Worm (Caenorhabditis elegans) whole organism, mixed stage, embryonic: Measurements from ENCODE around the gene brf-1.

Source experiments
- bed-3 ChIP-seq: fragments of 200-800 bp; sonication (Bioruptor generic); optimal IDR thresholded peaks from 3 replicates; lab custom pipeline; 2018; ENCODE audit warnings: mild to moderate bottlenecking, missing genetic modification characterization, moderate library complexity, missing compliant biosample characterization
- ceh-39 ChIP-seq: fragments of 150-350 bp; optimal IDR thresholded peaks from 2 replicates; lab custom pipeline; 2014; ENCODE audit warnings: missing biosample characterization, missing genetic modification characterization
- ceh-83 ChIP-seq: fragments of 200-800 bp; sonication (Bioruptor generic); optimal IDR thresholded peaks from 2 replicates; lab custom pipeline; 2018; ENCODE audit warnings: mild to moderate bottlenecking, missing genetic modification characterization, missing compliant biosample characterization
- cnd-1 ChIP-seq: fragments of 200-800 bp; sonication (Bioruptor generic); optimal IDR thresholded peaks from 2 replicates; lab custom pipeline; 2018; ENCODE audit warnings: mild to moderate bottlenecking, missing genetic modification characterization, missing compliant biosample characterization
- drap-1 ChIP-seq: fragments of 200-800 bp; sonication (Bioruptor generic); optimal IDR thresholded peaks from 3 replicates; lab custom pipeline; 2018; ENCODE audit warnings: mild to moderate bottlenecking, missing genetic modification characterization, missing compliant biosample characterization
- ham-2 ChIP-seq: fragments of 200-800 bp; sonication (Bioruptor generic); optimal IDR thresholded peaks from 2 replicates; lab custom pipeline; 2018; ENCODE audit warnings: mild to moderate bottlenecking, missing genetic modification characterization, missing compliant biosample characterization
- hlh-1 ChIP-seq: fragments of 150-350 bp; optimal IDR thresholded peaks from 2 replicates; lab custom pipeline; 2014; ENCODE audit warnings: missing biosample characterization, missing genetic modification reagents, missing genetic modification characterization
- lsy-2 ChIP-seq: fragments of 150-350 bp; optimal IDR thresholded peaks from 2 replicates; lab custom pipeline; 2014; ENCODE audit warnings: missing biosample characterization, missing genetic modification characterization
- sptf-1 ChIP-seq: sonication (generic microtip); optimal IDR thresholded peaks from 2 replicates; lab custom pipeline; 2017; ENCODE audit warnings: mild to moderate bottlenecking, missing genetic modification characterization, moderate library complexity, missing compliant biosample characterization
- unc-120 ChIP-seq: sonication (generic microtip); optimal IDR thresholded peaks from 2 replicates; lab custom pipeline; 2017; ENCODE audit warnings: missing genetic modification characterization, missing compliant biosample characterization; ENCODE audit not compliant: poor library complexity, severe bottlenecking
- unc-39 ChIP-seq: fragments of 150-350 bp; optimal IDR thresholded peaks from 2 replicates; lab custom pipeline; 2014; ENCODE audit warnings: missing biosample characterization, missing genetic modification characterization
- unc-62 ChIP-seq: fragments of 150-350 bp; optimal IDR thresholded peaks from 2 replicates; lab custom pipeline; 2014; ENCODE audit warnings: missing biosample characterization, missing genetic modification reagents, missing genetic modification characterization

The brf-1 gene

DNA sequence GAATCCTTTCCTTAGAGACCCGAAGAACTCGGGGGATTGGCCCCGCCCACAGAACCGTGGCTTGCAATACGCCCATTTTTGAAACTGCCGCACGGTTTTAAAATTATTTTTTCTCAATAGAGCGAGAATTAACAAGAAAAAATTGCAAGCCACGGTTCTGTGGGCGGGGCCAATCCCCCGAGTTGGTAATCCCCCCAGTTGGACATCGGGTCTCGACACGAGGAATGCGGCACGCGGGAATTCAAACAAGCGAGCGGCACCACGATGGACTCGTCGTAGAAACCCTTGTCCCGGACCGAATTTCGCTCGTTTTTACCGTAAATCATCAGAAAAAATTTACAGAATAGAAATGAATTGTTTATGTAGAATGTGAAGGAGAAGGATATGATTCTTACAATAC, 47.4 kb downstream of the brf-1 start:
- TF ChIP-seq sptf-1 (tag; lab: Kevin White, UChicago) (no peak), ham-2 (GFP tag; lab: Kevin White, UChicago) (no peak)
- TF ChIP-seq, all 35 proteins: peak for 0

DNA sequence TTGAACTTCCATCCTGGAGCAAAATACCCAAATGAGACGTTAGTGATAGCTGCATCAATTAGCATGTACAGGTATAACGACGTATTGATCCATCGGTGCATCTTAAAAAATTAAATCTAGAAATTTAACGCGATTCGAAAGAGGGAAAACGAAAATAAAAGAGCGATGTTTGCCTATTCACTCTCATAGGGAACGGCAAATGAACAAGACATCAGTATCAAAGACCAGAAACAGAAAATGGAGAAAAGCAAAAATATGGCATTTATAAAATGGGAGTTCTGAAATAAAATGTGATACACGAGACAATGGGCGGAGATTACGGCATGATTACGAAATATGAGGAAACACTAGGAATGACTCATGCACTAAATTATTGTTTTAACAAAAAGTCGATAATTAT, 50.7 kb downstream of the brf-1 start, which contains the start of gene haf-2:
haf-2 (minus strand) TSS at position 101 of the 400 bp plus-strand sequence.
- TF ChIP-seq cnd-1: no peak
- TF ChIP-seq drap-1 (GFP tag; lab: Kevin White, UChicago): no peak
- TF ChIP-seq hlh-1 (tag; lab: Kevin White, UChicago): no peak
- no peak for TF ChIP-seq sptf-1 (tag; lab: Kevin White, UChicago)
- TF ChIP-seq bed-3 (GFP tag; lab: Kevin White, UChicago): no peak

DNA sequence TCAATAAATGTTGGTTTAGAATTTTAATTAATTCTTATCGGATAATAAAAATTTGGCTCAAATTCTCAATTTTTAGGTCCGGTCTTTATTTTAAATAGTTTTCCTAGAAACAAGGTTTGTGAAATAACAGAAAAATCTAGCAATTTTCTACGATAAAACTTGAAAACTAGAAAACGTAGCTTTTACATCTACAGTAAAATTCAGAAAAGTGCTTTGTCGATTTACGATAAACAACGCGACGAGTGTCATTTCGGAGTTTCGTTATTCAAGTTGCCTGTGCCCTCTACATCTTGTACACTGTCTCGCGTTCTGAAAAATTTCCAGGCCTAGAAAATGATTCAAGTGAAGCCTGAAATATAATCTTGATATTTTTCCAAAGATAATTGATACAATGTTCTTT, 51.1 kb downstream of the brf-1 start:
- TF ChIP-seq unc-39: no peak
- TF ChIP-seq cnd-1: no peak
- TF ChIP-seq ceh-83 (GFP tag; lab: Kevin White, UChicago): no peak
- TF ChIP-seq ceh-39 (tag; lab: Kevin White, UChicago): no peak
- no peak for TF ChIP-seq unc-62
- no peak for TF ChIP-seq ham-2 (GFP tag; lab: Kevin White, UChicago)
- TF ChIP-seq unc-120 (tag; lab: Kevin White, UChicago): no peak
- peak; percentile 30 for TF ChIP-seq lsy-2 (tag; lab: Kevin White, UChicago)

DNA sequence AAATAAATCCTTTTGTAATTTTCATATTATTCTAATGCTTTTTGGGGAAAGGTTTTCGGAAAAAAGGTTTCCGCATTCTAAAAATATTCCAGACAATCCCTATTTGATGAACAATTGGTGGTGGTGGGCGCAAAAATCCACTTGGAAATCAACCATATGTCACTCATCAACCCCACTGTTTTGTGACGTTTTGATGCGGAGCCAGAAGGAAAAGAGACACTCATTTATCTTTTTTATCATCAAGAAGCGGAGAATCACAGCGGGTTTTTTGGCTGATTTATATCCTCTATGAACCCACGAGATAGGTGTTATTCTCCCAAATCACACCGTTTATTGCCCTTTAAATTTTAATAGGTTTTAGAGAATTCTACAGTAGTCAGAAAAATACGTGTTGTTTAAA, 51.5 kb downstream of the brf-1 start:
- TF ChIP-seq hlh-1 (tag; lab: Kevin White, UChicago): peak; percentile 70
- peak; percentile 79 for TF ChIP-seq unc-62
- TF ChIP-seq sptf-1 (tag; lab: Kevin White, UChicago): no peak
